Fruit fly (Drosophila melanogaster) whole organism: ENCODE measurements around the gene AttD.

Experiments
- CG8478 ChIP-seq: fragments of >200 bp; optimal IDR thresholded peaks from 2 replicates; lab custom pipeline; 2018; ENCODE audit warnings: inconsistent platforms
- Dll ChIP-seq: fragments of >200 bp; optimal IDR thresholded peaks from 2 replicates; lab custom pipeline; 2017
- EcR ChIP-seq, 2 experiments: fragments of >200 bp; optimal IDR thresholded peaks; 2 replicates each; lab custom pipeline; 2017; ENCODE audit warnings: missing biosample characterization in 2 of 2, missing genetic modification characterization in 2 of 2, missing genetic modification reagents in 2 of 2
- pan ChIP-seq: fragments of >200 bp; optimal IDR thresholded peaks from 2 replicates; lab custom pipeline; 2017
- psq ChIP-seq: fragments of >200 bp; optimal IDR thresholded peaks from 2 replicates; lab custom pipeline; 2017
- usp ChIP-seq: fragments of >200 bp; optimal IDR thresholded peaks from 2 replicates; lab custom pipeline; 2017; ENCODE audit warnings: missing biosample characterization, missing genetic modification characterization, mixed read lengths

Gene AttD

dm6 chr3R:17645239-17645638 lies 20.2 kb downstream of the AttD start:
- TF ChIP-seq EcR (GFP tag; optimal IDR thresholded peaks at IDR 0.05; lab: Kevin White, UChicago) (no peak), CG8478 (no peak), Dll (lab: Kevin White, UChicago) (no peak), psq (lab: Kevin White, UChicago) (no peak), usp (GFP tag; lab: Kevin White, UChicago) (no peak), pan (lab: Kevin White, UChicago) (no peak)

- TF ChIP-seq usp (GFP tag; lab: Kevin White, UChicago) (no peak), CG8478 (no peak), Dll (lab: Kevin White, UChicago) (no peak), pan (lab: Kevin White, UChicago) (no peak)
These were observed 21.3 kb downstream of the AttD start for dm6 chr3R:17646102-17647050.

- no peak for TF ChIP-seq pan (lab: Kevin White, UChicago)
- TF ChIP-seq CG8478: no peak
- no peak for TF ChIP-seq Dll (lab: Kevin White, UChicago)
- no peak for TF ChIP-seq EcR (GFP tag; optimal IDR thresholded peaks at IDR 0.05; lab: Kevin White, UChicago)
- no peak for TF ChIP-seq psq (lab: Kevin White, UChicago)
- TF ChIP-seq usp (GFP tag; lab: Kevin White, UChicago): no peak
These were observed 22.4 kb downstream of the AttD start, which contains the start of gene CG14322 for dm6 chr3R:17647444-17647843. Gene CG14322 (plus strand): TSS chr3R:17647679.

dm6 chr3R:17653879-17654278 lies 28.8 kb downstream of the AttD start:
- TF ChIP-seq psq (lab: Kevin White, UChicago): no peak
- TF ChIP-seq CG8478: no peak
- TF ChIP-seq pan (lab: Kevin White, UChicago): no peak
- TF ChIP-seq EcR (GFP tag; optimal IDR thresholded peaks at IDR 0.05; lab: Kevin White, UChicago): no peak
- TF ChIP-seq usp (GFP tag; lab: Kevin White, UChicago): no peak
- TF ChIP-seq Dll (lab: Kevin White, UChicago): no peak

- TF ChIP-seq pan (lab: Kevin White, UChicago) (no peak), usp (GFP tag; lab: Kevin White, UChicago) (no peak), EcR (GFP tag; optimal IDR thresholded peaks at IDR 0.05; lab: Kevin White, UChicago) (no peak), psq (lab: Kevin White, UChicago) (no peak), CG8478 (no peak), Dll (lab: Kevin White, UChicago) (no peak)
These were observed 30.0 kb downstream of the AttD start for dm6 chr3R:17655040-17655439.

dm6 chr3R:17656923-17657322 lies 31.9 kb downstream of the AttD start:
- no peak for TF ChIP-seq psq (lab: Kevin White, UChicago)
- TF ChIP-seq usp (GFP tag; lab: Kevin White, UChicago): no peak
- no peak for TF ChIP-seq Dll (lab: Kevin White, UChicago)
- no peak for TF ChIP-seq EcR (GFP tag; optimal IDR thresholded peaks at IDR 0.05; lab: Kevin White, UChicago)
- no peak for TF ChIP-seq pan (lab: Kevin White, UChicago)
- TF ChIP-seq CG8478: no peak

dm6 chr3R:17666061-17666796 lies 41.2 kb downstream of the AttD start:
- TF ChIP-seq Dll (lab: Kevin White, UChicago): no peak

dm6 chr3R:17666797-17667156 lies 41.7 kb downstream of the AttD start:
- TF ChIP-seq pan (lab: Kevin White, UChicago): no peak
- TF ChIP-seq psq (lab: Kevin White, UChicago): no peak
- TF ChIP-seq Dll (lab: Kevin White, UChicago): no peak
- TF ChIP-seq usp (GFP tag; lab: Kevin White, UChicago): no peak
- no peak for TF ChIP-seq EcR (GFP tag; optimal IDR thresholded peaks at IDR 0.05; lab: Kevin White, UChicago)
- TF ChIP-seq CG8478: no peak

- TF ChIP-seq Dll (lab: Kevin White, UChicago) (no peak), pan (lab: Kevin White, UChicago) (no peak), EcR (GFP tag; optimal IDR thresholded peaks at IDR 0.05; lab: Kevin White, UChicago) (no peak), psq (lab: Kevin White, UChicago) (no peak)
These were observed 42.2 kb downstream of the AttD start, which contains the start of gene CG45045 for dm6 chr3R:17667279-17667678. Gene CG45045 (plus strand): TSS chr3R:17667572.

dm6 chr3R:17667987-17668386 lies 42.9 kb downstream of the AttD start:
- TF ChIP-seq usp (GFP tag; lab: Kevin White, UChicago) (no peak), pan (lab: Kevin White, UChicago) (no peak), CG8478 (no peak), EcR (GFP tag; optimal IDR thresholded peaks at IDR 0.05; lab: Kevin White, UChicago) (no peak), psq (lab: Kevin White, UChicago) (no peak)

- TF ChIP-seq EcR (GFP tag; optimal IDR thresholded peaks at IDR 0.05; lab: Kevin White, UChicago) (no peak), CG8478 (no peak), pan (lab: Kevin White, UChicago) (no peak), usp (GFP tag; lab: Kevin White, UChicago) (no peak), Dll (lab: Kevin White, UChicago) (no peak), psq (lab: Kevin White, UChicago) (no peak)
These were observed 45.3 kb downstream of the AttD start for dm6 chr3R:17670202-17670856.
